Fruit fly (Drosophila melanogaster) whole organism: ENCODE measurements around the gene Gr36c.

ENCODE experiments used
- CG8478 ChIP-seq: fragments of >200 bp; optimal IDR thresholded peaks from 2 replicates; lab custom pipeline; 2018; ENCODE audit warnings: inconsistent platforms
- EcR ChIP-seq, 2 experiments: fragments of >200 bp; optimal IDR thresholded peaks; 2 replicates each; lab custom pipeline; 2017; ENCODE audit warnings: missing biosample characterization in 2 of 2, missing genetic modification characterization in 2 of 2, missing genetic modification reagents in 2 of 2
- pan ChIP-seq: fragments of >200 bp; optimal IDR thresholded peaks from 2 replicates; lab custom pipeline; 2017
- psq ChIP-seq: fragments of >200 bp; optimal IDR thresholded peaks from 2 replicates; lab custom pipeline; 2017

dm6 chr2L:17207072-17207471 lies 26.9 kb downstream of the Gr36c start:
- no peak for TF ChIP-seq psq (lab: Kevin White, UChicago)
- TF ChIP-seq CG8478 (lab: Kevin White, UChicago) = no peak
- no peak for TF ChIP-seq pan (lab: Kevin White, UChicago)
- TF ChIP-seq EcR (GFP tag; optimal IDR thresholded peaks at IDR 0.05; lab: Kevin White, UChicago) = no peak
